Fruit fly (Drosophila melanogaster): ENCODE data around the gene Slbp.

The Slbp gene

DNA sequence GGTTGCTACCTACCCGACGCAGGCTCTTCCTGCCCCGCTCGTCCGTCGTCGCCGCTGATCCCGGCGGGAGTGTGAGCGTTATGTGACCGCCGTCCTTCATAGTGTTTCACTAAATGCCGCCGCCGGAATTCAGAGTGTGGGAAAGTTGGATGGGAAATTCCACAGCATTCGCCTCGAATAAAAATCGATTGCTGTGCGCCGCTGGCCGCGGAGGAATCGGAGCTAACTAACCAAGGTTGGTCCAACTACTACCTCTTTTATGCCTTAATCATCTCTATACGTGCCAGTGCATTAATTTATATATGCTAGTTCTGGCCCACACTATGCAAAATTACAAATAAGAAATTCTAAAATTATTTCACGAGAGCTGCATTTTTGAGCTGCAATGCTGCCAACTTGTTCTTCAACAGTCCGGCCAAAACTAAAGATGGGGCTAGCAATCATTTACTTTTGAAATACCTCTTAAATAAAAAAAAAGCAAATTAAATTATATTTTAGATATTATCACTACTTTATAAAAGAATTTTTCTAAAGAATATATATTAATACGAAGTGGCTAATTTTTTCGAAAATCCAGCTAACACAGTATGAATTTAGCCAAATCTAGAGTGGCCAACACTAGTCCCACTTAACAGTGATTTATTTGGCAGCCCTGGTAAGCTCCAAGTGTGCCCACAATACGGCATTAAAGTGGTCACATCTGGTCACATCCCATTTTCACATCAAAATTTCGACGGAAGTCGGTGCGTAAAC is 40.5 kb downstream of the Slbp start, which contains the start of the genes alpha-Man-Ib and Pdhb (continued):
- peak; percentile 66 for TF ChIP-seq CG8924 (tag; optimal IDR thresholded peaks at IDR 0.05)
- no peak for TF ChIP-seq Hmx (GFP tag; optimal IDR thresholded peaks at IDR 0.05)
- TF ChIP-seq CG15269 (tag; optimal IDR thresholded peaks at IDR 0.05): no peak
- TF ChIP-seq CG4854 (GFP tag; optimal IDR thresholded peaks at IDR 0.05): no peak
- no peak for TF ChIP-seq CG17612 (GFP tag; IDR thresholded peaks at IDR 0.05)
- peak; percentile 82 for TF ChIP-seq grau (tag; optimal IDR thresholded peaks at IDR 0.05)
- no peak for TF ChIP-seq vnd (GFP tag; IDR thresholded peaks at IDR 0.05; ENCODE audit: partially characterized antibody)
- peak; percentile 52 for TF ChIP-seq Nf-YB (GFP tag; optimal IDR thresholded peaks at IDR 0.05)
- TF ChIP-seq CG1603 (tag; optimal IDR thresholded peaks at IDR 0.05): peak; percentile 56
- peak; percentile 29 for TF ChIP-seq CG15073 (GFP tag; optimal IDR thresholded peaks at IDR 0.05)
- TF ChIP-seq Side (GFP tag; optimal IDR thresholded peaks at IDR 0.05): no peak
- TF ChIP-seq psq (GFP tag; optimal IDR thresholded peaks at IDR 0.05): peak; percentile 42
- TF ChIP-seq tx (GFP tag; optimal IDR thresholded peaks at IDR 0.05): no peak
- TF ChIP-seq ken (GFP tag; IDR thresholded peaks at IDR 0.05): peak; percentile 77
- peak; percentile 74 for TF ChIP-seq Meics (GFP tag; optimal IDR thresholded peaks at IDR 0.05)
- TF ChIP-seq sim (GFP tag; IDR thresholded peaks at IDR 0.05): no peak
- TF ChIP-seq Dip2 (GFP tag; IDR thresholded peaks at IDR 0.05): no peak
- TF ChIP-seq dan (GFP tag; IDR thresholded peaks at IDR 0.05): peak; percentile 53; the same call in 1 of the 2 replicates
- no peak for TF ChIP-seq CG8281 (tag; optimal IDR thresholded peaks at IDR 0.05)
- peak; percentile 20 for TF ChIP-seq maf-S (GFP tag; optimal IDR thresholded peaks at IDR 0.05)
- no peak for TF ChIP-seq disco-r (GFP tag; optimal IDR thresholded peaks at IDR 0.05)
- no peak for TF ChIP-seq grn (GFP tag; optimal IDR thresholded peaks at IDR 0.05)
- TF ChIP-seq CG10366 (GFP tag; IDR thresholded peaks at IDR 0.05): peak; percentile 75
- TF ChIP-seq Ptx1 (GFP tag; IDR thresholded peaks at IDR 0.05): peak; percentile 92
- no peak for TF ChIP-seq sna (GFP tag; IDR thresholded peaks at IDR 0.05; ENCODE audit: partially characterized antibody)
- peak; percentile 90 for TF ChIP-seq CG11456 (GFP tag; IDR thresholded peaks at IDR 0.05)
- 0 out of 2 replicates have a peak, but pooled peaks have one; percentile 45 for TF ChIP-seq Nf-YA (GFP tag; IDR thresholded peaks at IDR 0.05)
- no peak for TF ChIP-seq Blimp-1 (GFP tag; optimal IDR thresholded peaks at IDR 0.05)
- TF ChIP-seq Jarid2 (GFP tag; optimal IDR thresholded peaks at IDR 0.05): peak; percentile 58
- TF ChIP-seq Rfx (GFP tag; IDR thresholded peaks at IDR 0.05): peak; percentile 92
- TF ChIP-seq Asciz (GFP tag; optimal IDR thresholded peaks at IDR 0.05): no peak
- TF ChIP-seq sr (GFP tag; IDR thresholded peaks at IDR 0.05): no peak
- TF ChIP-seq Gsc (GFP tag; IDR thresholded peaks at IDR 0.05): 0 out of 2 replicates have a peak, but pooled peaks have one; percentile 49
- no peak for TF ChIP-seq CG12236 (GFP tag; optimal IDR thresholded peaks at IDR 0.05)
- TF ChIP-seq Hr39 (optimal IDR thresholded peaks at IDR 0.05): no peak
- peak; percentile 67; the same call in 1 of the 3 replicates for TF ChIP-seq CG6175 (GFP tag; IDR thresholded peaks at IDR 0.05)
- TF ChIP-seq lola (GFP tag; optimal IDR thresholded peaks at IDR 0.05): peak in 1 of 3 experiments; percentile 77
- TF ChIP-seq run (tag; optimal IDR thresholded peaks at IDR 0.05): no peak
- peak; percentile 57; the same call in 1 of the 2 replicates for TF ChIP-seq sens-2 (GFP tag; IDR thresholded peaks at IDR 0.05)
- peak; percentile 26 for TF ChIP-seq Dip3 (GFP tag; optimal IDR thresholded peaks at IDR 0.05)
- TF ChIP-seq corto (GFP tag; optimal IDR thresholded peaks at IDR 0.05): no peak
- peak; percentile 91 for TF ChIP-seq Ets65A (GFP tag)
- TF ChIP-seq CG4360 (GFP tag; IDR thresholded peaks at IDR 0.05): no peak
- TF ChIP-seq ap (GFP tag; IDR thresholded peaks at IDR 0.05): 0 out of 2 replicates have a peak, but pooled peaks have one; percentile 32
- peak; percentile 26 for TF ChIP-seq vfl (GFP tag; optimal IDR thresholded peaks at IDR 0.05)
- no peak for TF ChIP-seq odd (GFP tag; optimal IDR thresholded peaks at IDR 0.05)
- TF ChIP-seq B-H1 (GFP tag; IDR thresholded peaks at IDR 0.05): peak; percentile 61
- no peak for TF ChIP-seq Tbp (GFP tag; optimal IDR thresholded peaks at IDR 0.05)
- peak; percentile 70 for TF ChIP-seq fd96Cb (tag; optimal IDR thresholded peaks at IDR 0.05)
- peak; percentile 45 for TF ChIP-seq CG8944 (GFP tag; optimal IDR thresholded peaks at IDR 0.05)
- TF ChIP-seq CG8765 (GFP tag; IDR thresholded peaks at IDR 0.05): peak; percentile 71

All from whole organism, embryonic.